Worm (Caenorhabditis elegans) whole organism, young adult: Measurements from ENCODE around the gene ZC487.1.

Source experiments
- B0261.1 ChIP-seq: sonication (generic microtip); optimal IDR thresholded peaks from 2 replicates; lab custom pipeline; 2016; ENCODE audit warnings: mild to moderate bottlenecking, missing genetic modification characterization, moderate library complexity, missing compliant biosample characterization
- B0336.3 ChIP-seq: fragments of 200-800 bp; sonication (Bioruptor generic); IDR thresholded peaks from 2 replicates; pipeline ENCODE4 v1.3.6; 2022; ENCODE audit warnings: missing genetic modification characterization, missing compliant biosample characterization
- C17E4.6 ChIP-seq: fragments of 200-800 bp; sonication (Bioruptor generic); IDR thresholded peaks from 2 replicates; pipeline ENCODE4 v1.3.6; 2022; ENCODE audit warnings: missing genetic modification reagents, missing genetic modification characterization, missing compliant biosample characterization
- D2030.7 ChIP-seq: fragments of 200-800 bp; sonication (Bioruptor generic); IDR thresholded peaks from 2 replicates; pipeline ENCODE4 v1.3.6; 2022; ENCODE audit warnings: missing genetic modification reagents, missing genetic modification characterization, missing compliant biosample characterization
- F57A8.1 ChIP-seq: fragments of 200-800 bp; sonication (Bioruptor generic); optimal IDR thresholded peaks from 2 replicates; lab custom pipeline; 2018; ENCODE audit warnings: mild to moderate bottlenecking, missing genetic modification characterization, moderate library complexity, missing compliant biosample characterization
- F57C9.4 ChIP-seq: sonication (generic microtip); optimal IDR thresholded peaks from 2 replicates; lab custom pipeline; 2017; ENCODE audit warnings: mild to moderate bottlenecking, missing genetic modification characterization, missing compliant biosample characterization
- Y56A3A.18 ChIP-seq: fragments of 200-800 bp; sonication (Bioruptor generic); IDR thresholded peaks from 2 replicates; pipeline ENCODE4 v1.3.6; 2022; ENCODE audit warnings: missing genetic modification reagents, missing genetic modification characterization, missing compliant biosample characterization
- attf-3 ChIP-seq: fragments of 200-800 bp; sonication (Bioruptor generic); conservative IDR thresholded peaks from 2 replicates; pipeline ENCODE4 v1.3.6; 2022; ENCODE audit warnings: missing genetic modification reagents, missing genetic modification characterization, missing compliant biosample characterization
- attf-6 ChIP-seq: fragments of 200-800 bp; sonication (Bioruptor generic); IDR thresholded peaks from 2 replicates; pipeline ENCODE4 v1.3.6; 2022; ENCODE audit warnings: missing genetic modification reagents, missing genetic modification characterization, missing compliant biosample characterization
- ceh-100 ChIP-seq: fragments of 200-800 bp; sonication (Bioruptor generic); IDR thresholded peaks from 2 replicates; pipeline ENCODE4 v1.3.6; 2022; ENCODE audit warnings: missing genetic modification reagents, missing genetic modification characterization, missing compliant biosample characterization
- dox-1 ChIP-seq: fragments of 200-800 bp; sonication (Bioruptor generic); IDR thresholded peaks from 2 replicates; pipeline ENCODE4 v1.3.6; 2022; ENCODE audit warnings: missing genetic modification reagents, missing genetic modification characterization, missing compliant biosample characterization
- efl-1 ChIP-seq: fragments of 150-350 bp; optimal IDR thresholded peaks from 2 replicates; lab custom pipeline; 2014; ENCODE audit warnings: missing biosample characterization, missing genetic modification reagents, missing genetic modification characterization
- egl-44 ChIP-seq: fragments of 200-800 bp; sonication (Bioruptor generic); IDR thresholded peaks from 2 replicates; pipeline ENCODE4 v1.3.6; 2022; ENCODE audit warnings: missing genetic modification reagents, missing genetic modification characterization, missing compliant biosample characterization
- ekl-4 ChIP-seq: fragments of 200-800 bp; sonication (Bioruptor generic); IDR thresholded peaks from 2 replicates; pipeline ENCODE4 v1.3.6; 2022; ENCODE audit warnings: missing genetic modification reagents, missing genetic modification characterization, missing compliant biosample characterization
- hmg-1.2 ChIP-seq: fragments of 200-800 bp; sonication (Bioruptor generic); IDR thresholded peaks from 2 replicates; pipeline ENCODE4 v1.3.6; 2022; ENCODE audit warnings: missing genetic modification reagents, missing genetic modification characterization, missing compliant biosample characterization
- hrde-1 ChIP-seq: sonication (generic microtip); optimal IDR thresholded peaks from 2 replicates; lab custom pipeline; 2016; ENCODE audit warnings: missing genetic modification characterization, mild to moderate bottlenecking, missing compliant biosample characterization, moderate library complexity, missing genotype, missing genetic modification reagents, borderline replicate concordance
- lin-35 ChIP-seq, 3 experiments: fragments of 150-350 bp in 2 of 3; sonication (generic microtip) in 1 of 3; optimal IDR thresholded peaks; 2 replicates each; lab custom pipeline; 2014 to 2018; ENCODE audit warnings: missing biosample characterization in 3 of 3, missing genetic modification characterization in 3 of 3, missing genetic modification reagents in 3 of 3
- lir-1 ChIP-seq: fragments of 200-800 bp; sonication (Bioruptor generic); conservative IDR thresholded peaks from 2 replicates; pipeline ENCODE4 v1.3.6; 2022; ENCODE audit warnings: missing genetic modification reagents, missing genetic modification characterization, missing compliant biosample characterization
- lsl-1 ChIP-seq: fragments of 200-800 bp; sonication (Bioruptor generic); optimal IDR thresholded peaks from 2 replicates; lab custom pipeline; 2018; ENCODE audit warnings: mild to moderate bottlenecking, missing genetic modification characterization, moderate library complexity, missing compliant biosample characterization
- lsy-27 ChIP-seq: sonication (generic microtip); optimal IDR thresholded peaks from 2 replicates; lab custom pipeline; 2017; ENCODE audit warnings: missing genetic modification characterization, mild to moderate bottlenecking, missing compliant biosample characterization, antibody characterized with exemption, missing genotype, borderline replicate concordance; ENCODE audit not compliant: insufficient read depth
- madf-6 ChIP-seq: fragments of 200-800 bp; sonication (Bioruptor generic); IDR thresholded peaks from 2 replicates; pipeline ENCODE4 v1.3.6; 2022; ENCODE audit warnings: missing genetic modification reagents, missing genetic modification characterization, missing compliant biosample characterization
- madf-8 ChIP-seq: fragments of 200-800 bp; sonication (Bioruptor generic); conservative IDR thresholded peaks from 2 replicates; pipeline ENCODE4 v1.3.6; 2022; ENCODE audit warnings: missing genetic modification reagents, missing genetic modification characterization, missing compliant biosample characterization
- nhr-120 ChIP-seq: fragments of 200-800 bp; sonication (Bioruptor generic); IDR thresholded peaks from 2 replicates; pipeline ENCODE4 v1.3.6; 2022; ENCODE audit warnings: missing genetic modification characterization, missing compliant biosample characterization
- rpc-1 ChIP-seq, 2 experiments: fragments of 150-350 bp in 1 of 2; sonication (generic microtip) in 1 of 2; optimal IDR thresholded peaks; 2 replicates each; lab custom pipeline; 2014 to 2018; ENCODE audit warnings: missing biosample characterization in 1 of 2, missing genetic modification characterization in 1 of 2, missing genetic modification reagents in 1 of 2, missing genotype in 1 of 2
- sdz-38 ChIP-seq: sonication (generic microtip); optimal IDR thresholded peaks from 2 replicates; lab custom pipeline; 2016; ENCODE audit warnings: missing genotype, missing genetic modification characterization, missing compliant biosample characterization
- tbp1 ChIP-seq: fragments of 200-800 bp; sonication (Bioruptor generic); optimal IDR thresholded peaks from 2 replicates; lab custom pipeline; 2018; ENCODE audit warnings: mild to moderate bottlenecking, missing genetic modification characterization, missing compliant biosample characterization
- xnd-1 ChIP-seq: sonication (generic microtip); optimal IDR thresholded peaks from 2 replicates; lab custom pipeline; 2016; ENCODE audit warnings: missing genotype, missing genetic modification reagents, missing genetic modification characterization, missing compliant biosample characterization
- ztf-28 ChIP-seq: fragments of 200-800 bp; sonication (Bioruptor generic); IDR thresholded peaks from 2 replicates; pipeline ENCODE4 v1.3.6; 2022; ENCODE audit warnings: missing genetic modification reagents, missing genetic modification characterization, missing compliant biosample characterization
- ztf-3 ChIP-seq: fragments of 200-800 bp; sonication (Bioruptor generic); optimal IDR thresholded peaks from 2 replicates; lab custom pipeline; 2018; ENCODE audit warnings: mild to moderate bottlenecking, missing genetic modification characterization, missing compliant biosample characterization

The ZC487.1 gene

ce11 chrV:6709050-6709683, 18.2 kb upstream of the ZC487.1 start, which contains the start of gene dlst-1 (continued):
- TF ChIP-seq D2030.7 (GFP tag; lab: Robert Waterston, UW), result peak; percentile 16; the same call in 1 of the 2 replicates
- TF ChIP-seq xnd-1 (tag; lab: Kevin White, UChicago), result peak; percentile 49
- TF ChIP-seq tbp1 (GFP tag; lab: Kevin White, UChicago), result peak; percentile 36
- TF ChIP-seq ztf-28, result no peak
- no peak for TF ChIP-seq lir-1 (GFP tag; lab: Robert Waterston, UW)
- TF ChIP-seq ztf-3 (GFP tag; lab: Kevin White, UChicago), result no peak
- TF ChIP-seq hmg-1.2 (GFP tag; lab: Robert Waterston, UW), result 0 out of 2 replicates have a peak, but pooled peaks have one; percentile 21
- TF ChIP-seq egl-44 (GFP tag; lab: Robert Waterston, UW), result no peak
- TF ChIP-seq C17E4.6 (GFP tag; lab: Robert Waterston, UW), result no peak
- TF ChIP-seq attf-6 (GFP tag; lab: Robert Waterston, UW), result no peak
- no peak for TF ChIP-seq lin-35 (GFP tag; optimal IDR thresholded peaks at IDR 0.05; lab: Kevin White, UChicago)

ce11 chrV:6710462-6710861, 16.9 kb upstream of the ZC487.1 start, which contains the start of gene sna-1:
Gene sna-1, minus strand, starts transcription at chrV:6710679.
- TF ChIP-seq attf-3 (peak; percentile 90), tbp1 (GFP tag; lab: Kevin White, UChicago) (no peak), efl-1 (peak; percentile 26), madf-6 (peak; percentile 75), ztf-3 (GFP tag; lab: Kevin White, UChicago) (no peak), madf-8 (GFP tag; lab: Robert Waterston, UW) (peak; percentile 59; the same call in 1 of the 2 replicates), lsl-1 (peak; percentile 47), B0336.3 (GFP tag; lab: Robert Waterston, UW) (no peak), ceh-100 (GFP tag; lab: Robert Waterston, UW) (no peak)

- TF ChIP-seq attf-3 (peak; percentile 50; the same call in 1 of the 2 replicates), B0261.1 (peak; percentile 60), madf-6 (peak; percentile 63; the same call in 1 of the 2 replicates), hmg-1.2 (GFP tag; lab: Robert Waterston, UW) (peak; percentile 56; the same call in 1 of the 2 replicates), rpc-1 (optimal IDR thresholded peaks at IDR 0.05; lab: Kevin White, UChicago) (peak; percentile 23), rpc-1 (tag; optimal IDR thresholded peaks at IDR 0.05; lab: Kevin White, UChicago) (peak; percentile 60), madf-8 (GFP tag; lab: Robert Waterston, UW) (peak; percentile 30; the same call in 1 of the 2 replicates), tbp1 (GFP tag; lab: Kevin White, UChicago) (peak; percentile 83), D2030.7 (GFP tag; lab: Robert Waterston, UW) (0 out of 2 replicates have a peak, but pooled peaks have one; percentile 39)
Observed at ce11 chrV:6711071-6711470, 16.3 kb upstream of the ZC487.1 start.

- TF ChIP-seq attf-3, result peak; percentile 88
Observed at ce11 chrV:6714858-6715257, 12.5 kb upstream of the ZC487.1 start.

ce11 chrV:6718232-6718631, 9.1 kb upstream of the ZC487.1 start, which contains the start of gene srg-30:
Gene srg-30, minus strand, starts transcription at chrV:6718332.
- TF ChIP-seq lsy-27, result no peak
- no peak for TF ChIP-seq F57A8.1 (GFP tag; lab: Kevin White, UChicago)
- no peak for TF ChIP-seq nhr-120 (GFP tag; lab: Robert Waterston, UW)
- no peak for TF ChIP-seq ekl-4 (GFP tag; lab: Robert Waterston, UW)
- TF ChIP-seq dox-1 (GFP tag; lab: Robert Waterston, UW), result no peak
- no peak for TF ChIP-seq efl-1

- TF ChIP-seq sdz-38 (no peak), hrde-1 (tag; lab: Kevin White, UChicago) (no peak), xnd-1 (tag; lab: Kevin White, UChicago) (no peak), F57C9.4 (tag; lab: Kevin White, UChicago) (no peak), Y56A3A.18 (no peak)
Observed at ce11 chrV:6722378-6722777, 4.9 kb upstream of the ZC487.1 start, which contains the start of gene ZC487.2. Gene ZC487.2, minus strand, starts transcription at chrV:6722478.
